Worm (Caenorhabditis elegans): ENCODE results near the gene C48D1.9.

Gene C48D1.9

DNA sequence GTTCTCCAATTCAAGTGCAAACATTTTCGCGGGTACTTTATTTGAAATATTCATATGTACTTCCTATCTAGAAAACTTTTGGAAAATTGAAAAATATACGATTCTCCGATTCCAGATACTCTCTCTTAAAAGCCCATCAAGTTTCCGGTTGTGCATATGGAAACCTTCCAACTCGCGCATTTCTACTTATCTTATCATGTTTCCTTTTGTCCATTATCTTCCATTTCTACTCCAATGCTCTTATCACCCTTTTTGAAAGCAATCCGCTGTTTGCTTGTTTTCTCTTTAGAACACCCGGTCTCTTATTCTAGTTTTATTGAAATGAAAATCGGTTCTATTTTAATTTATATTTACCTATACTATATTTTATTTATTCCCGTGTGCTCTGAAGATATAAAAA, 12.2 kb upstream of the C48D1.9 start, which contains the start of gene C48D1.5:
Gene C48D1.5, plus strand, starts transcription at position 301 of the 400 bp plus-strand sequence.
- TF ChIP-seq unc-62 (GFP tag; optimal IDR thresholded peaks at IDR 0.05), result no peak

DNA sequence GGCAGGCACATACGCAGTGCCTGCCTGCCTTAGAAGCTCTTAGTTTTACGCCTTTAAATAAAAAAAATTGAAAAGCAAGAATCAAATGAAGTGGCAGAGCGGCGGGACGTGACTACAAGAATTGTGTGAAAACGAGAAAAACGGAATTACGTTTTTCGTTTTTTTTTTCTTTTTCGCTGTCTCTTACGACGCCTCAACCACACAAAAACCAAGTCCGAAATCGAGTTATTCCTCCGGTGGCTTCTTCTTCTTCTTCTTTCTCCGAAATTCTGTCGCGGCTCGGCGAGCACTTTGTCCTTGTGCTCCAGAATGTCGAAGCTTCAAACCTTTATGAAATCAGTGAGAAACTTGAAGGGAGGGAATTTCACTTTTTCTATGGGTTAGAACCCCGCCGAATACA, 11.1 kb upstream of the C48D1.9 start:
- no peak for TF ChIP-seq unc-62 (GFP tag; optimal IDR thresholded peaks at IDR 0.05)

DNA sequence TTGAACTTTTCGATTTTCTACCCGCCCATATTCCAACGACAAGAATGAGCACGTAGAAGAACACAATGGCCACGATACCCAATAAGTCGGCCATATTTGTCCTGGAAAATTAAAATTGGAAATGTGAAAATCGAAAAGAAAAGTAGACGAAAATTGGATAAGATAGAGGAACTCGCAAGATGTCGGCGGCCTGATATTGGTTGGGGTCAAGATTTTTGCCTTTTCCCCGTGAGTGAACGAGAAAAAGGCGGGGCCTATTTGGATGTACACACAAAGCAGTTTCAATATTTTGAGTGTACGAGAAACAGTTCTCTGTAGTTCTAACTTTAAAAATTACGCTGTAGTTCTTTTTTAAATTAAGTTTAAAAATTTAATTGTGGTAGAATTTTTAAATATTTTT, 5.0 kb upstream of the C48D1.9 start, which contains the start of gene cho-1:
Gene cho-1, minus strand, starts transcription at position 101 of the 400 bp plus-strand sequence.
- TF ChIP-seq unc-62 (GFP tag; optimal IDR thresholded peaks at IDR 0.05), result no peak

DNA sequence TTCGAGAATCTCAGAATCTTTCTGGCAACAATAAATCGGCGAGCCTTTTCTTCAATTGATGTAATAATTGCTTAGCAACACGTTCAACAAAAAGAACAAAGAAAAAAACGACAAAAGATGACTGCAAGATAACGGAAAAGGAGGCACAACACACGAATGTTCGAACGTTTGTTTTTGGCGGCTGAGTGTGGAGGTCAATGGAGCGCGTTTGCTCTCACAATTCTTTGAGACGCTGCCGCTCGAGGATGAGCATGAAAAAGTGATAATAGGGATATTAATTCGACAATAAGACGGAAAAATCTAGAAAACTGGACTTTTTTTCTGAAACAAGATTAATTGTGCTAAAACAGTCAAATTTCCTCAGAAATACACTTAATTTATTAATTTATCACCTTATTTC, 3.6 kb downstream of the C48D1.9 start:
- TF ChIP-seq unc-62 (GFP tag; optimal IDR thresholded peaks at IDR 0.05), result no peak

DNA sequence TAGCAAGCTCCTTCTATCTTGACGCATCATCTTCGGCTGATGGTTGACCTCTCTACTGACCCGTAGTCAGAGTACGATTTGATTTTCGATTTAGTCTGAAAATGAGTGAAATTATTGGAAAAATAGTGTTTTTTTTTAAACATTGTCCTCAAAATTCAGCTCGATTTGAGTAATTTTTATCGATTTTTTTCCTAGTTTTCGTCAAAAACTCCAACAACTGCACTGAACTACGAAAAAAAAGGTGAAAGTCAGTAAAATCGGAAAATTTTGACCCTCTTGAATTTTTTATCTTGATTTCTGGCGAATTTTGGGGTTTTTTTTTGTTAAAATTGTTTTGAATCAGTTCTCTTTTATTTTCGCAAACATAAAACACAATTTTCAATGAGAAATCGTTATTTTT, 5.4 kb downstream of the C48D1.9 start, which contains the start of gene ced-3:
Gene ced-3, minus strand, starts transcription at position 101 of the 400 bp plus-strand sequence.
- no peak for TF ChIP-seq unc-62 (GFP tag; optimal IDR thresholded peaks at IDR 0.05)

DNA sequence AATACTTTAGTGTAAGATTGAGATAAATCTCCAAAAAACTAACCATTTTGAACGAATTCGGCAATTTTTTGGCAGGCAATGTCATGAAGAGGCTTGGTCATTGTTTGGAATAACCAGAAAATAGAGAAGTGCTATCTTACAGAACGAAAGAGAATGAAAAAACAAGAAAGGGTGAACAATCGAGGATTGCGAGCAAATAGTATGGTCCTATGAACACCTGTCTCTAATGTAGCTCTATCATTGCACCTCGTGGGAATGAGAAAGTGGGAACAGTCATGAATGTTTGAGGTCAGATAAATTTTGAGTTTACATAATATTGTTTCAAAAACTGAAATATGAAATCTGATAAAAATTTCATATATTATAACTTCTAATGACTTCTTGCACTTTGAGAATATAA, 12.2 kb downstream of the C48D1.9 start, which contains the start of gene C48D1.1:
Gene C48D1.1, minus strand, starts transcription at position 101 of the 400 bp plus-strand sequence.
- no peak for TF ChIP-seq unc-62 (GFP tag; optimal IDR thresholded peaks at IDR 0.05)

DNA sequence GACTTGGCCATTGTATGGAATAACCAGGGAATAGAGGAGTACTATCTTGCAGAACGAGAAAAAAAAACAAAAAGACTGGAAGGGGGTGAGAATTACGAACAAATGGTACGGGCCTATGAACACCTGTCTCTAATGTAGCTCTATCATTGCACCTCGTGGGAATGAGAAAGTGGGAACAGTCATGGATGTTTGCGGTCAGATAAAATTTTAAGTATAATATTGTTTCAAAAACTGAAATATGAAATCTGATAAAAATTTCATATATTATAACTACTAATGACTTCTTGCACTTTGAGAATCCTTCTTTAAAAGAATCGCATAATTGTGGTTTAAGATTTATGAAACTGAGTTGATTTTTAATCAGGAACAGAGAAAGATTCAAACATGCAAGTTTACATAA, 16.2 kb downstream of the C48D1.9 start, which contains the start of gene F58D2.5:
Gene F58D2.5, minus strand, starts transcription at position 101 of the 400 bp plus-strand sequence.
- no peak for TF ChIP-seq unc-62 (GFP tag; optimal IDR thresholded peaks at IDR 0.05)

DNA sequence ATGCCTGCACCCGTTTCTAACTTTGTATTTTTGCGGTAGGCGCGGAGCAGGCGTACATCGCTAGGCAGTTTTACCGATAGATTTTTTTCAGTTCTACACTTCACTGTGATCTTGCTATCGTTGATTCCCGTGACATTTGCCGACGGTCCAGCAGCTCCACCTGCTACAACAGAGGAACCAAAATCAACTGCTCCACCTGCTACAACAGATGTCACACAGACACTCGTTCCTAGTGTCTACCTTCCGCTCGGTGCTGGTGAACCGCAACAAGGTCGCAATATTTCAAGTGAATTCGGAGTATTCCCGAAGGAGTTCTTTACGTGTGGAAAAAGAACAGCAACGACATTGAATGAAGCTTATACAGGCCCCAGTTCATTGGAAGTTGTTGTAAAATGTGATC, 19.4 kb downstream of the C48D1.9 start:
- no peak for TF ChIP-seq unc-62 (GFP tag; optimal IDR thresholded peaks at IDR 0.05)

DNA sequence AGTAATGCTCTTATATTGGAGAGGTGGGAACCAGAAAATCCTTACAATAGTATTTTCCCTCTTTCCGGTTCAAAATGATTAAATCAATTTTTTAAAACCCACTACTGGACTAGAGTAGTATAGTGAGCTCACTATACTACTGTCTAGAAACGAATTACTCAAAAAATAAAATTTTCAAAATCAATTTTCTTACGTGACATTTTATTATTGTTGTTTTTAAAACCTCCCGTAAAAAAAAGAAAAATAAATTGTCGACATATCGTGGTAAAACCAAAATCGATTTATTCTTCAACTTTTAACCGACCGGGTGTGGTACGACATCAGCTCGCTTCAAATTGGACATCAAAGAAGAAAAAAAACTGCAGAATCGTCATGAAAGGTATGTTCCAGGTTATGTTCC, 20.0 kb downstream of the C48D1.9 start, which contains the start of gene F58D2.2:
Gene F58D2.2, plus strand, starts transcription at position 301 of the 400 bp plus-strand sequence.
- no peak for TF ChIP-seq unc-62 (GFP tag; optimal IDR thresholded peaks at IDR 0.05)

DNA sequence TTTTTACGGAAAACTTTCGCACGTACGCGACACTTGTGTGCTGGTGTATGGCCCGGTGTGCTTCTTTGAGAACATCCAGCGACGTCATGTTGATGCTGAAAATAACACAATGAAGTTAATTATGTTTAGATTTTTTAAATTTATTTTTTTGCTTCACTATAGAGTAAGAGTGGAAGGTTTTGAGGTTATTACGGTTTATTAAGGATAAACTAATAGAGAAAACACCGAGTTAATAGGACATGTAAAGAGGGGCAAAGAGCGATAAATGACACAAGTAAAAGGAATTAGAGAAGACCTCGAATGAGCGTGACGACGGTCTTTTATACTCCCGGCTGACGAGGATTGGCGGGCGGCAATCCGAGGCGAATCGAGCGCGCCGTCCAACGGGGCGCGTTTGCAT, 20.5 kb downstream of the C48D1.9 start, which contains the start of gene F58D2.4:
Gene F58D2.4, minus strand, starts transcription at position 101 of the 400 bp plus-strand sequence.
- no peak for TF ChIP-seq unc-62 (GFP tag; optimal IDR thresholded peaks at IDR 0.05)

DNA sequence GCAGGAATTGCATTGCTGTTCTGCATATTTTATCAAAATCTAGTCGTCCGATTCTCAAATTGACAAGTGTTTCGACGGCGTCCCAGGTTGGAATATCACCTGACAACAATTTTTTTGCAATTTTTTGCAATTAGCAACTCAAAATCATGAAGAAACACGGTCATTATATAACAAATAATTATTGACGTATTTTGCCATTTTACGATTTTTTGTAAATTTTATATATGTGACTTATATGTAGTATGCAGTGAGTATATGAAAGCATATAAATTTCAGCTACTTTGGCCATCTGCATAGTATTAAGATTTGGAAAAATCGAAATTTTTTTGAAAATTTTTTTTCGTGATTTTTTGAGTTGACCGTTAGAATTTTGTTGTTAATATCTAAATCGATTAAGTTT, 28.7 kb downstream of the C48D1.9 start, which contains the start of gene F58D2.3:
Gene F58D2.3, minus strand, starts transcription at position 101 of the 400 bp plus-strand sequence.
- no peak for TF ChIP-seq unc-62 (GFP tag; optimal IDR thresholded peaks at IDR 0.05)

DNA sequence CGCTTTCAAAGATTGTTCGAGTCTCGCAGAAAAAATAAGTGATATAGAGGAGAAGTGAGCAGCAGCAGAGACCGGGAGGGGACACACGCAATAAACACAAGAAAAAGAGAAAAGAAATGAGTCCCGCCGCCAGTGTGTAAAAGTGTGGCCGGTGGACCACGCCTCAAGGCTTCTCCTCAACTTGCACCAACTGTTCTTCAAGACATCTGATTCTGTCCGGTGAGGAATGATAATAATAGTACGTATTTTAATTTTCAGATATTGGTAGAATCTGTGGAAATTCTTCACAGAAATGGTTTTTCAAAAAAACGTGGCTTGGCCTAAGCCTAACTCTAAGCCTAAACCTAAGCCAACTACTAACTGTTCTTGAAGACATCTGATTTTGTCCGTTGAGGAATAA, 30.2 kb downstream of the C48D1.9 start, which contains the start of gene lev-1:
Gene lev-1, minus strand, starts transcription at position 101 of the 400 bp plus-strand sequence.
- no peak for TF ChIP-seq unc-62 (GFP tag; optimal IDR thresholded peaks at IDR 0.05)

DNA sequence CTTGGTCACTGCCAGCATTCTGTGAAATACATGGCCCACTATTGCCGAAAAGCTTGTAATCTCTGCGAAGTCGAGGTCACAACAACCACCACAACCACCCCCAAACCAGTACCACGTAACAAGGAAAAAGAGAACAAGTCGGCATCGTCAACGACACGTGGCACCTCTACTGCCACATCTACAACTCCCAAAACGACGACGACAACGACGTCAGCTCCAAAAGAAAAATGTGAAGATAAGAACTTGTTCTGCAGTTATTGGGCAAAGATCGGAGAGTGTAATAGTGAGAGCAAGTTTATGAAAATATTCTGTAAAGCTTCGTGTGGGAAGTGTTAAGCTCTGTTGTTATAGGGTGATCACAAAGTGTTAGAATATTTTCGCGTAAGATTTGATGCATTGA, 36.1 kb downstream of the C48D1.9 start:
- no peak for TF ChIP-seq unc-62 (GFP tag; optimal IDR thresholded peaks at IDR 0.05)

DNA sequence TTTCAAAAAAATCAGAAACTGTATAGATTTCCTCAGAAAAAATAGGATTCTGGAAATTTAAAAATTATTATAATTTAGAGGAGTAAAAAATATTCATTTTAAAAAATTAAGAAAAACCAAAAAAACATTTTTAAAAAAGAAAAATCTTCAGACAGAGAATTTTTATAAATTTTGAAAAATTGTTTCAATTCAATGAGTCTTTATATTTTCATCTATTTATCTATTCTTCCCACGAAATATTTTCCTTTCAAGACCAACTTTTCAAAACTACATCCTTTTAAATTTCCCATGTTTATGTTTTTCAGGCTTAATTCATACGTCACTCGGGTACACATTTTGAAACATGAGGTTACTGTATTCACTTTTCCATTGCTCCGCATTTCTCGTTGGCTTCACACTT, 39.2 kb downstream of the C48D1.9 start, which contains the start of gene nas-14:
Gene nas-14, plus strand, starts transcription at position 301 of the 400 bp plus-strand sequence.
- no peak for TF ChIP-seq unc-62 (GFP tag; optimal IDR thresholded peaks at IDR 0.05)

DNA sequence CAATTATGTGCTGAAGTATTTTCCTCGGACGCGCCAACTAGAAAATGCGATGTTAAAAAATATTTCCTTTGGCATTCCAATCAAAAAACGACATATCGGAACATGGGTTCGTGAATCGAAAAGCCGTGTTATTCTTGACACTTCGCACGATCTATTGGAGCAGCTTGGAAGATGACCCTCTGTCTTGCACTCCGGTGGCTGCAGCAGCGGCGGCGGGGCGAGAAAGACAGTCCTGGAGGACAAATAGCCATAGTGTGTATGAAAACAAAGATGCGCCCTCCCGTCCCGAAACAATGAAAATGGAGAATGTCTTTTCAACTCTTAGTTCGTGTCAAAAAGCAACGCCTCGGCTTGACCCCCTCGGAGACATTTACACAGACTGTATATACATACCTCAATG, 41.9 kb downstream of the C48D1.9 start:
- TF ChIP-seq unc-62 (GFP tag; optimal IDR thresholded peaks at IDR 0.05), result no peak

DNA sequence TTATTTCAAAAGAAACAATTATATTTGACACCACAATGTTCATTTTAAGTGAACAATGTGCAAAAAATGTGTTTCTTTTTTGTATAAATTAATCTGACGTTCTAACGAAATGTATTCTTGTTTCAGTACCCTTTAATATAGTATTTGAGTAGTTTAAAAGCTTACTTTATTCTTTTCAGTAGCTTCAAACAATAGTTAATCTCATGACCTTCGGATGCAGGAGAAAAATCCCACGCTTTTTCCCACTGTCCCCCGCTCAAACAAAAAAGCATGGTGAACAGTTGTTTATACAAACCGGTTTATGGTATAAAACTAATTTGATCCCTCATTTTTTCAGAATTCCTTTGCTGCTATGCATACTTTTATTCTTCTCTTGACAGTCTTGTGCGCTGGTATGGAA, 44.3 kb downstream of the C48D1.9 start, which contains the start of gene scl-14:
Gene scl-14, plus strand, starts transcription at position 301 of the 400 bp plus-strand sequence.
- no peak for TF ChIP-seq unc-62 (GFP tag; optimal IDR thresholded peaks at IDR 0.05)
